Worm (Caenorhabditis elegans): ENCODE results near the gene C13G3.12.

The C13G3.12 gene

DNA sequence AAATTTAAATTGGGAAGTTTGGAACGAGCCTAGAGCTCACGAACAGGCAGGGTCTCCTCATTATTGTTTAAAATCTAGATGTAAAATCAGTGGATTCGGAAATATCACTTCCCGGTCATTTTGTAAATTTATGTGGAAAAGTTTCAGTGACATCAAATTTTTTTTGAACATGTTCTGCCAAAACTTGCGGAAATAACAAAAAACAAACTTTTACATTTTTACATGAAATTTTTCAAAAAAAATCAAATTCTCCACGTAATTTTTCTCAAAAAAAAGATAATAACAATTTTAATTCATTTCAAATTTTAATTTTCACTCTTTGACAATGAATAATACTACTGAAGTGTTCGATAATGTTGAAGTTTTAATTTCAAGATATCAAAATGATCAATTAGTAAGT, 18.8 kb upstream of the C13G3.12 start, which contains the start of gene C45B11.5:
Gene C45B11.5 (plus strand): TSS at position 301 of the 400 bp plus-strand sequence.
- no peak for TF ChIP-seq unc-62 (GFP tag; optimal IDR thresholded peaks at IDR 0.05)

DNA sequence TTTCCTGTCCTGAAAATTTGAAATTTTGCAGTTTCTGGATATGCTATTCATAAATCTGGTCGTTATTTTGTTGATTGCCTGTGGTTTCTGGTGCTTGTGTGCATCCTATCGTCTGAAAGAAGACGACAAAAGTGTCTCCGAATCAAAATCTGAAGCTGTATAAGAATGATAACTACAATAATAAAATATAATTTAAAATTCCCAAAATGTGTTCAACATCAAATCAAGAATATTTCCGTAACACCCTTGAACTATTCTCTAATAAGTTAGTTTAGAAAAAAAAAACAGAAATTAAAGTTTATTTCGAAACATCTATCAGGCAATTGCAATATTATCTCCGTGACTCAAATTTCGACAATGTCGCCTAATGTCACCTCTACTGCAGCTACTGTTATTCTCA, 17.8 kb upstream of the C13G3.12 start, which contains the start of gene C45B11.8:
Gene C45B11.8 (plus strand): TSS at position 301 of the 400 bp plus-strand sequence.
- no peak for TF ChIP-seq unc-62 (GFP tag; optimal IDR thresholded peaks at IDR 0.05)

DNA sequence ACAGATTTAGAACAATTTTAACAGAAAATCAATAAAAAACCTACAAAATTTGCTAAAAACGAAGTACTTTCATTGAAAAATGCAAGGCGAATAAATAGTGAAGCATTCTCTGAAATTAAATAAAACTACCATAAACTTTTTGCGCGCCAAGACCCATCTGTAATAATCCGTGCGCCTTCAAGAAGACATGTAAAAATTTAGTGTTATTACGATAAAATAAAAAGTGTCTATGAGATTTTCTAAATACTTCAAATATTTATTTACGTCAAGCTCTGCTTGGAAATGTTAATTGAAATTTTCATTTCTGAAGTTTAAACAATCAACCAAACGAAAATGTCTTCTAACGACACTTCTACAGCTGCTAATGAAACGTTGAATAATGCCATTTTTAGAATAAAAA, 17.3 kb upstream of the C13G3.12 start, which contains the start of gene C45B11.9:
Gene C45B11.9 (plus strand): TSS at position 301 of the 400 bp plus-strand sequence.
- TF ChIP-seq unc-62 (GFP tag; optimal IDR thresholded peaks at IDR 0.05) = no peak

DNA sequence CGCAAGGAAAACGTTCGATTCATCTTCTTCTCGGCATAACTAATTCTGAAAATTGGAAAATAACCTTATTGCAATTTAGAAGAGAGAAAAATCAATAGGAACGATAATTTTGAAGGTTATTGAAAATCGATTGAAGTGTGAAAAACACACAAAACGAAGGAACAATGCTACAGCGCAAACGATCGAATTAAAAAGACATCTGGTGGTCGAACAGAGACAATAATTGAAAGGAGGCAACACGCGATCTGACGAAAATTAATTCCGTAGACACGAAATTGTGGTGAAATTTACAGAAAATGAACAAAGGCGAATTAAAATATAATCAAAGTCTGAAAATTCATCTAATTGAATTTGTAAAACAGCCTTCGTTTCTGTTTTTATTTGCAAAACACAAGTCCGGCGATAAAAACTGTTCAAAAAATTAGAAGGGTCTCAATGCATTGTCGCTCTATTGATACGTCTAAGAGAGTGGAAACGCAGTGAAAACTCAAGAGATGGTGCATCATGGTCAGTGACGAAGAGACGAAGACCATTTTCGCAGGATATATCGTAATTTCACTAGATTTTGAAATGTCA, 16.8 kb upstream of the C13G3.12 start, which contains the start of gene pak-2:
Gene pak-2 (minus strand): TSS at position 51 of the 576 bp plus-strand sequence.
- no peak for TF ChIP-seq unc-62 (GFP tag; optimal IDR thresholded peaks at IDR 0.05)

DNA sequence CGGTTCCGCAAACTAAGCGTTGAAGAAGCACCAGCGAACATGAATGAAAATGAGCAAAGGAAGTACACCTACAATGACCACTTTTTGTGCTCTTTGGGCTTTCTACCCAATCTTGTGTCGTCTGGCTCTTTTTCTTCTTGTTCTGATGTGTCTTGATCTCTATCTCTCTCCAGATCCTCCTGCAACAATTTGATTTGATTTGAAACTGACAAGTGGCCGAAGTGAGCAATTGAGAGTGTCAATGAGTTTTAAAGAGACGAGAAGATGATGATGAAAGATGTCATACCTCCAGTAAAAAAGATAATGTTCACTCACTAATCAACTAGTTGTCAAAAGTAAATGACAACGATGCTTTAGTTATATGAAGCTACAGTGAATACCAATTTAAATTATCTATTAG, 12.0 kb upstream of the C13G3.12 start, which contains the start of gene pptr-2:
Gene pptr-2 (minus strand): TSS at position 184 of the 400 bp plus-strand sequence.
- TF ChIP-seq unc-62 (GFP tag; optimal IDR thresholded peaks at IDR 0.05) = no peak

DNA sequence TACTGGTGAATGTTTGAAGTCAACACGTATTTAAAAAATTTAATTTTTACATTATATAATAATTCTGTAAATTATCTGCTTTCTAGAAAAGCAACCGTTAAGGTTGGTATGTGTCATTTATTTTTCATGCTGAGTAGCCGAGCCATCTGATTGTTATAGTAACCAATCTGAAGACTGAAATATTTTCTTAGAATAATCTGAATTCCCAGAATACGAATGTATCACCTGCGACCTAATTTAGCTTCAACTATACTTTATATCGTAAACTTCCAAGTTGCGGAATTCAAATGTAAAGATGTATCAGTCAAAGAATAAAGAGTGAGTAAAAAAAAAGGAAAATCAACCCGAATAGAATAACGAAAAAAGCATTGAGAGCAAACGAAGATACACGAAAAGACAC, 10.5 kb upstream of the C13G3.12 start:
- no peak for TF ChIP-seq unc-62 (GFP tag; optimal IDR thresholded peaks at IDR 0.05)

DNA sequence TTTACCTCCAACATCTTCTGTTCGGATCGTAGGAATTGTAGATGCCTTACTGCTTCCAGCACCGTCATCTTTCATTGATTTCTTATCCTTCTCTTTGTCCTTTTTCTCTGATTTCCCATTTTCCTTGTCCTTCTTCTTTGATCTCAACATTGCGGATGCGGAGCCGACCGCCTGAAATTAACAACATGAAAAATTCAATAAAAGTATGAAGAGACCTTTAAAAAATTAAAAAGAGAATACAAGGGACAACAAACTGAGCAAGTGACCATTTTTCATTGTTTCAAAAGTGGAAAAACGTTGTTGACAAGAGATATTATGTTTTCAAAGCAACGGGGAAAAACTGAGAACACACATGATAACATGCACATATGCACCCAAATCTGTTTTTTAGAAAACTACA, 8.0 kb upstream of the C13G3.12 start:
- no peak for TF ChIP-seq unc-62 (GFP tag; optimal IDR thresholded peaks at IDR 0.05)

DNA sequence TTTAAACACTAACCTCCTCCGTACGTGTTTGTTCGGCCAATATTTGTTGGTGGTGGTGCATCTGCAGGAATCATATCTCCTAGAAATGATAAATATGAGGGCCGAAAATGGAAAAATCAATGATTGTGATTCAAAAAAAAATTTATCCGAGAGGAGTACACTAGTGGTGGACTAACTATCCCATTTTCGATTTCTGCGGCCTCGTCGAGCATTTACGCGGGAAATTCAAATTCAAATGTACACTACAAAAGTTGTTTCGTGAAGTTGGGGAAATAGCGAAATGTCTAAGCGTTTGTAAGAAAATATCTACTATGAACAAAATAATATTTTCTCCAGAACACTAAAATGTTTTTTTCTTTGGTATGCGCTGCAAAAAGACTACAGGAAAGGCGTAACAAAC, 6.6 kb upstream of the C13G3.12 start:
- no peak for TF ChIP-seq unc-62 (GFP tag; optimal IDR thresholded peaks at IDR 0.05)

DNA sequence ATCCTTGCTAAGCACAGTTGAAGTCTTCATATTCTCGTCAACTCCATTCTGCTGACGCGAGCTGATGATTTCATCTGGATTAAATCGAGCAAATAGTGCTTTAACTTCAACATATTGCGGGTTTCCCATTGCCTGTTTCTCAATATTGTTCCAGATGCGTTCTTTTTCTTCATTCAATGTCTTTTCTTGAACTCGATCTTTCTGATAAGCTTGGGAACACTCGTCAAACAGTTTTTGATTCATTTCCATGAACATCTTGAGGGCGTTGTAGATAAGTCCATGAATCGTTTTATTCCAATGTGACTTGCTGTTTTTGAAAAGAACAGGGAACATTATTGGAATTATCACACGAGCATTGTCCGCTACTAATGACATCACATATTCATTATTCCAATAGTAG, 5.0 kb upstream of the C13G3.12 start:
- no peak for TF ChIP-seq unc-62 (GFP tag; optimal IDR thresholded peaks at IDR 0.05)

DNA sequence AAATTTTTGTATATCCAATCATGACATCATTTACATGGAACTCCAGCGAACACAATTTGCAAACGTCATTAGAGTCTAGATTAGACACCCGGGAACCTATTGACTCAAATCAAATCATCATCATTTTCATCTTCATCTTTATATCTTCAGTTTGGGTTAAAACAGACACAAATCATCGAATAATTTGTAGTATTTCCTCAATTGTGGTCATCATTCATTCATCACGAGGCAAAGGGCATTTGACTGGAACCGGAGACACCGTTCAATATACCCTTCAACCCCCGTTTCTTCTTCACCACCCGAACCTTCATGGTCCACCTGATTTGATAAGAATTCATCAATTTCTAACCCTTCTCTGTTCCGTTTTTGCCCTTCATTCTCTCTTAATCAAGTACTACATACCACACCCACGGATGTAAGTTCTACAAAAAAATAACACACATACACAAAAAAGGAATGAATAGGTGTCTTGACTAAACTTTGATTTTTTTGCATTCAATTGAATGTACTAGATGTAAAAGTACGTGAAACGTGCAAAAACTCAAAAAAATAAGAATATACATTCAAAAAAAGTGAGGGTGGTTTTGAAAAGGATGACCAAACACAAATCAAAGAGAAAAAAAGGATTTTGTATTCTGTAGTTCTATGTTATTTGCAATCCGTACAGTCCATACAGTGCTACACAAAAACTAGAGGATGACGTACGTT, 5.7 kb downstream of the C13G3.12 start:
- TF ChIP-seq unc-62 (GFP tag; optimal IDR thresholded peaks at IDR 0.05) = no peak

DNA sequence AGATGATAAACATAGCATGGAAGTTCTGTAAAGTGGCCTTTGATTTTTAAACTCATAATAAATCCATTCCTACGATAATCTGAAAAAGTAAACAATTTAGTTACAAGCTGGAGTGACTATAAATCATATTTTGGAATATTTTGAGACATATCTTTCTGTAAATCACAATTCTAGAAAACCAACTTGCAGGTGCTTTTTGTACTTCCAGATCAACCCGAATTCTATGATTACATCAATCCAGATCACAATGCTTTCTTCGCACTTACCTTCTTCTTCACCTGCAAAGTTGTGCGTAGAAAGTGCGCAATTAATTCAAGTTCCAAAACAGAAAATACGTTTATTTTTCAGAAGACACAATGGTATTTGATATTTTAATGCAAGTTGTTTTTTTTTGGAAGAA, 8.0 kb downstream of the C13G3.12 start:
- TF ChIP-seq unc-62 (GFP tag; optimal IDR thresholded peaks at IDR 0.05) = no peak

DNA sequence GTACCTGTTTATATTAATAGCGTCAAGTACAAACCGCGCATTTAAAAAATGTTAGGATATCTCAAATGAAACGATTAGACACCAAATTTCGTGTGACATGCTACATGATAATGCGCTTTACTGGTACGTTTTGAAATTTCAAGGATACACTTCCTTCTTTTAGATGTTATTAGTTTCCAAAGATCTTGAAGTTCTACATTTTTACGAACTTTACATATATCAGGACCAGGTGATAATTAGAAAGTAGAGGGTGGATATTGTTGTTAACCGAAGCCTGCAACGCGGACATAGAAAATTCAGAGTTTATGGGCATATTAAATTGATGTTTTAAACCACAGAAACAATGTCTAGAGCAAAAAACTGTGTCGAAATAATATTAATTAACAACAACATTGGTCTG, 9.5 kb downstream of the C13G3.12 start:
- no peak for TF ChIP-seq unc-62 (GFP tag; optimal IDR thresholded peaks at IDR 0.05)

DNA sequence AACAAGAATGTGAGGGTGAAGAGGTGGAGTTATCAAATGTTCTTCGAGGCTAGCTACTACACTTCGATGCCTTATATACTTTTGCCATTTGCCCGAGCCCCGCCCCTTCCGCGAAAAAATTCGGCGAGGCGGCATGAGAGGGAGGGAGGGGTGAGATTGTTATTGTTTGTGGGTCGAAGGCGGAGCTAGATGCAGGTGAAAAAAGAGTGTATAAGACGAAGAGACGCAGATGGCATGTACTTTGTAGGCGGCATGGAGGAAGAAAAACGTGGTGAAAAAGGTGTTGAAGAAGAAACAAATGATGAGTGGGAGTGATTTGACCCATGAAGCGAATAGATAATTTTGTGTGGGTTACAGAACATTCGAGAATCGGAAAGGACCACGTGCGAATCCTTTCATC, 10.3 kb downstream of the C13G3.12 start, which contains the start of gene C13G3.1:
Gene C13G3.1 (minus strand): TSS at position 47 of the 400 bp plus-strand sequence.
- TF ChIP-seq unc-62 (GFP tag; optimal IDR thresholded peaks at IDR 0.05) = no peak

DNA sequence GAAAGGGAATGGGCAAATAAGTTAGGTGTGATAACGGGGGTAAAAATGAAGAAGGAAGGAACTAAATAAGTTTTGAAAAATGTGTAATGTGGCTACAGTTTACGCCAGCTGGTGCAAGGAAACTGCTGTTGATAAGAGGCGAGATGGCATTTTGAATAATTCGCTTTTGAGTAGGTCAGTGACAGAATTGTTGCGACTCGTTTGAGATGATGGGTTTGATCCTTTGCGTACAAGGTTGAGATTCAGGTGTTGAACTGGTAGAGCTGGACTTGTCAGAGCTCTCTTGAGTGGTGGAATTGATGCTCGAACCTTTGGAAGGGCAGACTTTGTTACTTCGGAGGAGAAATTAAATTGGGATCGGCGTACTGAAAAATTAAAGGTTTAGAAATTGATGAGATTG, 10.9 kb downstream of the C13G3.12 start:
- no peak for TF ChIP-seq unc-62 (GFP tag; optimal IDR thresholded peaks at IDR 0.05)

DNA sequence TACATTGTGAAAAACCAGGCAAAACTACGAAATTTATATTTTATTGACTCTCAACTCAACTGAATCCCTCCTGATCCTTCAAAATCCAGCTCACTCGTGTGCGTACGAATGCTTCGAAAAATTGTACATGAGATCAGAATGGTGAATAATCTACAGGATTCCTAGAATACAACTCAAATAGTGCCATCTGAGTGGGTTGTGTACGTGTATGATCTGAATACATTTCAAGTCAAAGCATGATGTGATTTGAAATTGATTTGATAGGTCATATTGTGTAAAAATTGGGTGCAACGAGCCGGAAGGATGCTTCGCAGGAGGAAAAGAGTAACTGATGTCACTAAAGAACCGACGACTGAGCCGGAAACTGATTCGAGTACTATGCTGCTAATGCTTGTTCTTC, 11.9 kb downstream of the C13G3.12 start:
- TF ChIP-seq unc-62 (GFP tag; optimal IDR thresholded peaks at IDR 0.05) = no peak

DNA sequence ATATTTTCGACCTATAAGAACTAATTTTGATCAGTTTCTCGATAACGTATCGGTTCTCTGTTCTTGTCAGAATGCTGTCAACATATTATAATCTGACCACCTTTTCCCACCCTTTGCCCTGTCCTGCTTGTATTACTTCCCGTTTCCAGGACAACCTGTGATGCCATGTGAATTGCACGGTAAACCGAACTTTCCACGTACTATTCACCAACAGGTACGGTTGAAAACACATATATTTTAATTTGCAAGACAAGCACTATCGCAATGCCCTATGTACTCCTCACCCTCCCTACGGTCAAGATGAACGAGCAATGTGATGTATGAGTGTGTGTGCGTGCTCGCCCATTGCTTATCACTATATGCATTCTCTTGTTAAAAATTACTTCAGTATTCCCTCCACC, 13.6 kb downstream of the C13G3.12 start:
- no peak for TF ChIP-seq unc-62 (GFP tag; optimal IDR thresholded peaks at IDR 0.05)

DNA sequence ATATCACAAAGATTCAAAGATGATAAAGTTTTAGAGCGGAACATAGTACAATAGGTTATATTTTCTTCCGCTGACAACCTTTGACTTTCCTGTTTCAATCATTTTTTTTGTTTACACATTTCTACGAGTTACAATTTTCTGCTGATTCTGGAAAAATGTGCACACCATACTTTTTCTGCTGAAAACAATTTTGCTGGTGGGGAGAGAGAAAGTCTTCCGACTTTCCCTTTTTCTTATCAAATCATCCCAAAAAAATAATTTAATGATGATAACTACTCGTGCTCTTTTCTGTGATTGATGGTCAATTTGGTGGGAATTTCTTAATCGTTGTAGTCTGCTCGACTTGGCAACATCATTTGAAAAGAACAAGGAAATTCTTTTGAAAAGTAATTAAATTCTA, 15.1 kb downstream of the C13G3.12 start:
- no peak for TF ChIP-seq unc-62 (GFP tag; optimal IDR thresholded peaks at IDR 0.05)
